Fruit fly (Drosophila melanogaster) whole organism, embryonic: ENCODE results near the gene CG32121.

ENCODE experiments used
- Ada2b ChIP-seq: fragments of 200-800 bp; sonication (Bioruptor generic); IDR thresholded peaks from 2 replicates; pipeline ENCODE4 v1.3.6; 2022; ENCODE audit warnings: missing biosample characterization, missing genetic modification characterization
- Aef1 ChIP-seq: fragments of 200-800 bp; sonication (Bioruptor generic); IDR thresholded peaks from 3 replicates; pipeline ENCODE4 v1.3.6; 2022; ENCODE audit warnings: missing biosample characterization, missing genetic modification characterization
- Bdp1 ChIP-seq: fragments of 200-800 bp; sonication (Bioruptor generic); optimal IDR thresholded peaks from 3 replicates; lab custom pipeline; 2016; ENCODE audit warnings: missing biosample characterization, missing genetic modification characterization
- Blimp-1 ChIP-seq: fragments of 200-800 bp; sonication (Bioruptor generic); optimal IDR thresholded peaks from 3 replicates; lab custom pipeline; 2018; ENCODE audit warnings: missing biosample characterization, missing genetic modification characterization, mild to moderate bottlenecking, moderate library complexity, missing genetic modification reagents
- CG11093 ChIP-seq: fragments of 200-800 bp; sonication (Bioruptor generic); IDR thresholded peaks from 3 replicates; pipeline ENCODE4 v1.3.6; 2022; ENCODE audit warnings: missing biosample characterization, missing genetic modification characterization
- CG12104 ChIP-seq: fragments of 200-800 bp; sonication (Bioruptor generic); optimal IDR thresholded peaks from 3 replicates; lab custom pipeline; 2016; ENCODE audit warnings: missing biosample characterization, missing genetic modification characterization
- CG15073 ChIP-seq: fragments of 200-800 bp; sonication (Bioruptor generic); optimal IDR thresholded peaks from 2 replicates; lab custom pipeline; 2016; ENCODE audit warnings: missing biosample characterization, missing genetic modification characterization
- CG15269 ChIP-seq: fragments of 200-800 bp; sonication (Bioruptor generic); optimal IDR thresholded peaks from 2 replicates; lab custom pipeline; 2018; ENCODE audit warnings: missing biosample characterization, mild to moderate bottlenecking, missing genetic modification characterization, moderate library complexity
- CG16813 ChIP-seq: fragments of 200-800 bp; sonication (Bioruptor generic); IDR thresholded peaks from 3 replicates; pipeline ENCODE4 v1.3.6; 2022; ENCODE audit warnings: missing biosample characterization, missing genetic modification characterization; ENCODE audit not compliant: partially characterized antibody
- CG2199 ChIP-seq: fragments of 200-800 bp; sonication (Bioruptor generic); IDR thresholded peaks from 3 replicates; pipeline ENCODE4 v1.3.6; 2022; ENCODE audit warnings: missing biosample characterization, missing genetic modification characterization
- CG2678 ChIP-seq: fragments of 200-800 bp; sonication (Bioruptor generic); optimal IDR thresholded peaks from 3 replicates; lab custom pipeline; 2019; ENCODE audit warnings: missing biosample characterization, mild to moderate bottlenecking, missing genetic modification characterization, moderate library complexity
- CG4424 ChIP-seq: fragments of 200-800 bp; sonication (Bioruptor generic); optimal IDR thresholded peaks from 3 replicates; lab custom pipeline; 2016; ENCODE audit warnings: missing biosample characterization, missing genetic modification characterization
- CG6813 ChIP-seq: fragments of 200-800 bp; sonication (Bioruptor generic); optimal IDR thresholded peaks from 2 replicates; lab custom pipeline; 2017; ENCODE audit warnings: missing biosample characterization, missing genetic modification characterization, mild to moderate bottlenecking, moderate library complexity, missing genetic modification reagents
- CG6854 ChIP-seq: fragments of 200-800 bp; sonication (Bioruptor generic); optimal IDR thresholded peaks from 3 replicates; lab custom pipeline; 2017; ENCODE audit warnings: missing biosample characterization, mild to moderate bottlenecking, missing genetic modification characterization
- CG7963 ChIP-seq: fragments of 200-800 bp; sonication (Bioruptor generic); IDR thresholded peaks from 3 replicates; pipeline ENCODE4 v1.3.6; 2022; ENCODE audit warnings: missing biosample characterization, missing genetic modification characterization; ENCODE audit not compliant: partially characterized antibody
- CG8924 ChIP-seq: fragments of 200-800 bp; optimal IDR thresholded peaks from 3 replicates; lab custom pipeline; 2019; ENCODE audit warnings: missing biosample characterization, mild to moderate bottlenecking, missing genetic modification characterization, moderate library complexity
- CG9215 ChIP-seq: fragments of 200-800 bp; sonication (Bioruptor generic); IDR thresholded peaks from 2 replicates; pipeline ENCODE4 v1.3.6; 2022; ENCODE audit warnings: missing biosample characterization, missing genetic modification characterization
- D19A ChIP-seq: fragments of 200-800 bp; optimal IDR thresholded peaks from 3 replicates; lab custom pipeline; 2019; ENCODE audit warnings: missing biosample characterization, mild to moderate bottlenecking, missing genetic modification characterization, moderate library complexity
- Dip2 ChIP-seq: fragments of 200-800 bp; sonication (Bioruptor generic); IDR thresholded peaks from 2 replicates; pipeline ENCODE4 v1.3.6; 2022; ENCODE audit warnings: missing biosample characterization, missing genetic modification characterization
- Doc2 ChIP-seq: fragments of 200-800 bp; sonication (Bioruptor generic); IDR thresholded peaks from 2 replicates; pipeline ENCODE4 v1.3.6; 2022; ENCODE audit warnings: missing biosample characterization, missing genetic modification characterization
- Hr78 ChIP-seq, 2 experiments: fragments of 200-800 bp in 1 of 2; fragments of >200 bp in 1 of 2; sonication (Bioruptor generic) in 1 of 2; optimal IDR thresholded peaks; 2 replicates each; lab custom pipeline; 2017 to 2019; ENCODE audit warnings: missing biosample characterization in 2 of 2, missing genetic modification characterization in 2 of 2, mild to moderate bottlenecking in 1 of 2, moderate library complexity in 1 of 2
- Oli ChIP-seq: fragments of 200-800 bp; sonication (Bioruptor generic); optimal IDR thresholded peaks from 2 replicates; lab custom pipeline; 2018; ENCODE audit warnings: missing biosample characterization, mild to moderate bottlenecking, missing genetic modification characterization, moderate library complexity
- Rfx ChIP-seq: fragments of 200-800 bp; sonication (Bioruptor generic); IDR thresholded peaks from 2 replicates; pipeline ENCODE4 v1.3.6; 2022; ENCODE audit warnings: missing biosample characterization, missing genetic modification characterization
- Sox100B ChIP-seq: fragments of 200-800 bp; sonication (Bioruptor generic); optimal IDR thresholded peaks from 3 replicates; lab custom pipeline; 2018; ENCODE audit warnings: missing biosample characterization, mild to moderate bottlenecking, missing genetic modification characterization
- Sox102F ChIP-seq: fragments of 200-800 bp; sonication (Bioruptor generic); optimal IDR thresholded peaks from 2 replicates; lab custom pipeline; 2018; ENCODE audit warnings: missing biosample characterization, mild to moderate bottlenecking, missing genetic modification characterization, moderate library complexity
- Xrp1 ChIP-seq: fragments of 200-800 bp; sonication (Bioruptor generic); IDR thresholded peaks from 2 replicates; pipeline ENCODE4 v1.3.6; 2022; ENCODE audit warnings: missing biosample characterization, missing genetic modification characterization
- ase ChIP-seq: fragments of 200-800 bp; sonication (Bioruptor generic); IDR thresholded peaks from 3 replicates; pipeline ENCODE4 v1.3.6; 2022; ENCODE audit warnings: missing biosample characterization, missing genetic modification characterization
- ash1 ChIP-seq: fragments of 200-800 bp; sonication (Bioruptor generic); optimal IDR thresholded peaks from 2 replicates; lab custom pipeline; 2018; ENCODE audit warnings: missing biosample characterization, mild to moderate bottlenecking, missing genetic modification characterization
- bcd ChIP-seq: fragments of 200-800 bp; sonication (Bioruptor generic); optimal IDR thresholded peaks from 2 replicates; lab custom pipeline; 2017; ENCODE audit warnings: missing biosample characterization, mild to moderate bottlenecking, missing genetic modification characterization
- btn ChIP-seq: fragments of 200-800 bp; sonication (Bioruptor generic); optimal IDR thresholded peaks from 2 replicates; lab custom pipeline; 2016; ENCODE audit warnings: missing biosample characterization, missing genetic modification characterization
- cas ChIP-seq: fragments of 200-800 bp; sonication (Bioruptor generic); IDR thresholded peaks from 2 replicates; pipeline ENCODE4 v1.3.6; 2022; ENCODE audit warnings: missing biosample characterization, missing genetic modification characterization
- crol ChIP-seq: fragments of 200-800 bp; sonication (Bioruptor generic); IDR thresholded peaks from 2 replicates; pipeline ENCODE4 v1.3.6; 2022; ENCODE audit warnings: missing biosample characterization, missing genetic modification characterization
- da ChIP-seq: fragments of 200-800 bp; sonication (Bioruptor generic); optimal IDR thresholded peaks from 2 replicates; lab custom pipeline; 2016; ENCODE audit warnings: missing biosample characterization, missing genetic modification characterization
- dmrt11E ChIP-seq: fragments of 200-800 bp; sonication (Bioruptor generic); optimal IDR thresholded peaks from 3 replicates; lab custom pipeline; 2018; ENCODE audit warnings: missing biosample characterization, mild to moderate bottlenecking, missing genetic modification characterization, moderate library complexity
- ems ChIP-seq: fragments of 200-800 bp; sonication (Bioruptor generic); optimal IDR thresholded peaks from 3 replicates; lab custom pipeline; 2016; ENCODE audit warnings: missing biosample characterization, missing genetic modification characterization
- ftz-f1 ChIP-seq: fragments of 200-800 bp; sonication (Bioruptor generic); optimal IDR thresholded peaks from 2 replicates; lab custom pipeline; 2016; ENCODE audit warnings: missing biosample characterization, missing genetic modification characterization
- gce ChIP-seq: fragments of 200-800 bp; sonication (Bioruptor generic); IDR thresholded peaks from 3 replicates; pipeline ENCODE4 v1.3.6; 2022; ENCODE audit warnings: missing biosample characterization, missing genetic modification characterization
- gcm2 ChIP-seq: fragments of 200-800 bp; sonication (Bioruptor generic); optimal IDR thresholded peaks from 2 replicates; lab custom pipeline; 2016; ENCODE audit warnings: missing biosample characterization, missing genetic modification characterization
- gfzf ChIP-seq: fragments of 200-800 bp; sonication (Bioruptor generic); optimal IDR thresholded peaks from 2 replicates; lab custom pipeline; 2016; ENCODE audit warnings: missing biosample characterization, mild to moderate bottlenecking, missing genetic modification characterization, moderate library complexity
- grau ChIP-seq: fragments of 200-800 bp; optimal IDR thresholded peaks from 3 replicates; lab custom pipeline; 2019; ENCODE audit warnings: missing biosample characterization, mild to moderate bottlenecking, missing genetic modification characterization, moderate library complexity
- gt ChIP-seq: fragments of 200-800 bp; sonication (Bioruptor generic); IDR thresholded peaks from 2 replicates; pipeline ENCODE4 v1.3.6; 2022; ENCODE audit warnings: missing biosample characterization, missing genetic modification characterization
- her ChIP-seq: fragments of 200-800 bp; sonication (Bioruptor generic); optimal IDR thresholded peaks from 2 replicates; lab custom pipeline; 2016; ENCODE audit warnings: missing biosample characterization, missing genetic modification characterization
- hkb ChIP-seq, 2 experiments: fragments of 200-800 bp in 1 of 2; fragments of >200 bp in 1 of 2; sonication (Bioruptor generic) in 1 of 2; IDR thresholded peaks in 1 of 2; optimal IDR thresholded peaks in 1 of 2; 2 replicates each; pipeline versions ENCODE4 v1.3.6 to Lab custom; 2017 to 2022; ENCODE audit warnings: missing biosample characterization in 1 of 2, missing genetic modification characterization in 1 of 2
- ind ChIP-seq: fragments of 200-800 bp; sonication (Bioruptor generic); optimal IDR thresholded peaks from 3 replicates; lab custom pipeline; 2016; ENCODE audit warnings: missing biosample characterization, missing genetic modification characterization
- jing ChIP-seq: fragments of 200-800 bp; sonication (Bioruptor generic); optimal IDR thresholded peaks from 2 replicates; lab custom pipeline; 2018; ENCODE audit warnings: missing biosample characterization, mild to moderate bottlenecking, missing genetic modification characterization
- mld ChIP-seq: fragments of 200-800 bp; sonication (Bioruptor generic); IDR thresholded peaks from 3 replicates; pipeline ENCODE4 v1.3.6; 2022; ENCODE audit warnings: missing biosample characterization, missing genetic modification characterization; ENCODE audit not compliant: partially characterized antibody
- nau ChIP-seq: fragments of 200-800 bp; sonication (Bioruptor generic); optimal IDR thresholded peaks from 3 replicates; lab custom pipeline; 2017; ENCODE audit warnings: missing biosample characterization, mild to moderate bottlenecking, missing genetic modification characterization, missing genetic modification reagents
- row ChIP-seq: fragments of 200-800 bp; sonication (Bioruptor generic); IDR thresholded peaks from 3 replicates; pipeline ENCODE4 v1.3.6; 2022; ENCODE audit warnings: missing biosample characterization, missing genetic modification characterization
- run ChIP-seq: fragments of 200-800 bp; sonication (Bioruptor generic); optimal IDR thresholded peaks from 3 replicates; lab custom pipeline; 2018; ENCODE audit warnings: missing biosample characterization, mild to moderate bottlenecking, missing genetic modification characterization
- salm ChIP-seq: fragments of 200-800 bp; sonication (Bioruptor generic); optimal IDR thresholded peaks from 2 replicates; lab custom pipeline; 2018; ENCODE audit warnings: missing biosample characterization, mild to moderate bottlenecking, missing genetic modification characterization
- slp2 ChIP-seq: fragments of 200-800 bp; sonication (Bioruptor generic); optimal IDR thresholded peaks from 2 replicates; lab custom pipeline; 2016; ENCODE audit warnings: missing biosample characterization, missing genetic modification characterization
- tin ChIP-seq: fragments of 200-800 bp; sonication (Bioruptor generic); optimal IDR thresholded peaks from 3 replicates; lab custom pipeline; 2016; ENCODE audit warnings: missing biosample characterization, missing genetic modification characterization
- tna ChIP-seq: fragments of 200-800 bp; sonication (Bioruptor generic); IDR thresholded peaks from 2 replicates; pipeline ENCODE4 v1.3.6; 2022; ENCODE audit warnings: missing biosample characterization, missing genetic modification characterization; ENCODE audit not compliant: partially characterized antibody

The CG32121 gene

DNA sequence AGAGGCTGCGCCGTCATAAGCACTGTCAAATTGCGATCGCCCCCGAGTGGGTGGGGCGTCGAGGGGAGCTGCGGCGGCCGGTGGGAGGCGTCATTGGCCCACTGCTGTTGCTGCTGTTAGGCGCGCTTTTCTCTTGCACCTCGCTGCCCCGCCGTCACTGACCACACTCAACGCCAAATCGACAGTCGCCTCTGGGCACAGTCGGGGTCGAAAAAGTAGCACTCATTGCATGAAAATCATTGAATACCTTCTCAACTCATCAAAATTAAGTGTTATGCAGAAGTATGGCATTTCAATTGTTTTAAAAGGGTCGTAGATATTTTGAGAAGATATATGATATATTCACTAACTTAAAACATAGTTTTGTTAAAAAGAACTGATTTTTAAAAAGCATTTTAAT is 30.1 kb upstream of the CG32121 start (continued):
- 0 out of 3 replicates have a peak, but pooled peaks have one; percentile 5 for TF ChIP-seq ase (GFP tag; lab: Robert Waterston, UW)
- no peak for TF ChIP-seq bcd (GFP tag; lab: Kevin White, UChicago)
- no peak for TF ChIP-seq Bdp1 (GFP tag; lab: Kevin White, UChicago)
- TF ChIP-seq Ada2b (GFP tag; lab: Robert Waterston, UW), result no peak
- TF ChIP-seq Dip2 (GFP tag; lab: Robert Waterston, UW), result no peak
- no peak for TF ChIP-seq ems (GFP tag; lab: Kevin White, UChicago)
- TF ChIP-seq CG11093 (GFP tag; lab: Robert Waterston, UW), result no peak; the same call in 2 of the 3 replicates
- no peak for TF ChIP-seq Sox100B (GFP tag; lab: Kevin White, UChicago)
- 0 out of 3 replicates have a peak, but pooled peaks have one; percentile 9 for TF ChIP-seq Aef1 (GFP tag; lab: Robert Waterston, UW)
- TF ChIP-seq btn (GFP tag; lab: Kevin White, UChicago), result no peak
- no peak for TF ChIP-seq cas (GFP tag; lab: Robert Waterston, UW)
- no peak for TF ChIP-seq tin (GFP tag; lab: Kevin White, UChicago)
- no peak for TF ChIP-seq CG2199
- no peak for TF ChIP-seq tna
- TF ChIP-seq da (GFP tag; lab: Kevin White, UChicago), result no peak
- TF ChIP-seq gt, result no peak
- TF ChIP-seq CG9215 (GFP tag; lab: Robert Waterston, UW), result no peak
- TF ChIP-seq CG8924 (tag; lab: Kevin White, UChicago), result no peak
- no peak for TF ChIP-seq ftz-f1 (GFP tag; lab: Kevin White, UChicago)
- TF ChIP-seq mld, result no peak
- TF ChIP-seq ash1, result no peak
- no peak for TF ChIP-seq slp2 (GFP tag; lab: Kevin White, UChicago)
- peak; percentile 90 for TF ChIP-seq CG15073
- no peak for TF ChIP-seq Doc2
- no peak for TF ChIP-seq gcm2 (GFP tag; lab: Kevin White, UChicago)
- TF ChIP-seq dmrt11E (tag; lab: Kevin White, UChicago), result no peak
- TF ChIP-seq Rfx (GFP tag; lab: Robert Waterston, UW), result no peak
- TF ChIP-seq her (GFP tag; lab: Kevin White, UChicago), result no peak
- no peak for TF ChIP-seq salm
- TF ChIP-seq jing (GFP tag; lab: Kevin White, UChicago), result no peak
- peak; percentile 68; the same call in 1 of the 2 replicates for TF ChIP-seq crol (GFP tag; lab: Robert Waterston, UW)
- TF ChIP-seq Blimp-1 (GFP tag; lab: Kevin White, UChicago), result no peak
- no peak for TF ChIP-seq CG7963
- no peak for TF ChIP-seq Xrp1 (GFP tag; lab: Robert Waterston, UW)
- 0 out of 3 replicates have a peak, but pooled peaks have one; percentile 34 for TF ChIP-seq gce
- no peak for TF ChIP-seq nau (GFP tag; lab: Kevin White, UChicago)
- no peak for TF ChIP-seq run (tag; lab: Kevin White, UChicago)

- TF ChIP-seq CG6854 (GFP tag; lab: Kevin White, UChicago), result no peak
- TF ChIP-seq ind (GFP tag; lab: Kevin White, UChicago), result no peak
- TF ChIP-seq Hr78 (GFP tag; optimal IDR thresholded peaks at IDR 0.05; lab: Kevin White, UChicago), result no peak
- TF ChIP-seq gfzf (GFP tag; lab: Kevin White, UChicago), result no peak
- peak; percentile 34 for TF ChIP-seq Sox102F (GFP tag; lab: Kevin White, UChicago)
- peak; percentile 5 for TF ChIP-seq grau (tag; lab: Kevin White, UChicago)
- no peak for TF ChIP-seq hkb (optimal IDR thresholded peaks at IDR 0.05; lab: Kevin White, UChicago)
- TF ChIP-seq hkb (GFP tag; IDR thresholded peaks at IDR 0.05; lab: Robert Waterston, UW), result 0 out of 2 replicates have a peak, but pooled peaks have one; percentile 20
- no peak for TF ChIP-seq CG6813
- peak; percentile 22 for TF ChIP-seq Oli (tag; lab: Kevin White, UChicago)
- TF ChIP-seq CG2678 (tag; lab: Kevin White, UChicago), result peak; percentile 38
- TF ChIP-seq CG15269 (tag; lab: Kevin White, UChicago), result peak; percentile 31
- peak; percentile 81 for TF ChIP-seq D19A (tag; lab: Kevin White, UChicago)
- TF ChIP-seq CG16813 (GFP tag; lab: Robert Waterston, UW), result no peak
- TF ChIP-seq CG4424 (GFP tag; lab: Kevin White, UChicago), result peak; percentile 0
- TF ChIP-seq row (GFP tag; lab: Robert Waterston, UW), result peak; percentile 24; the same call in 1 of the 3 replicates
- TF ChIP-seq CG12104 (GFP tag; lab: Kevin White, UChicago), result no peak
Observed at dm6 chr3L:13451562-13451961, 29.4 kb upstream of the CG32121 start.
